Worm (Caenorhabditis elegans) whole organism, L2 larva: ENCODE measurements around the gene srh-240.

ENCODE experiments used
- C34F6.9 ChIP-seq: fragments of 150-350 bp; optimal IDR thresholded peaks from 2 replicates; lab custom pipeline; 2014; ENCODE audit warnings: missing biosample characterization, missing genetic modification characterization
- F13H6.1 ChIP-seq: sonication (generic microtip); optimal IDR thresholded peaks from 2 replicates; lab custom pipeline; 2016; ENCODE audit warnings: missing genetic modification characterization, missing compliant biosample characterization
- R02D3.7 ChIP-seq: fragments of 150-350 bp; optimal IDR thresholded peaks from 2 replicates; lab custom pipeline; 2014; ENCODE audit warnings: missing biosample characterization, missing genetic modification characterization
- ZK546.5 ChIP-seq: sonication (generic microtip); optimal IDR thresholded peaks from 2 replicates; lab custom pipeline; 2017; ENCODE audit warnings: missing biosample characterization, missing genetic modification characterization
- alr-1 ChIP-seq: fragments of 150-350 bp; optimal IDR thresholded peaks from 2 replicates; lab custom pipeline; 2014; ENCODE audit warnings: missing biosample characterization, missing genetic modification characterization
- aly-2 ChIP-seq: fragments of 150-350 bp; optimal IDR thresholded peaks from 2 replicates; lab custom pipeline; 2014; ENCODE audit warnings: missing biosample characterization, missing genetic modification characterization
- ama-1 ChIP-seq: fragments of 150-350 bp; optimal IDR thresholded peaks from 2 replicates; lab custom pipeline; 2018; ENCODE audit warnings: inconsistent platforms
- blmp-1 ChIP-seq: sonication (generic microtip); optimal IDR thresholded peaks from 2 replicates; lab custom pipeline; 2017; ENCODE audit warnings: missing genetic modification characterization, mild to moderate bottlenecking, missing compliant biosample characterization, antibody characterized with exemption, moderate library complexity; ENCODE audit not compliant: insufficient read depth
- ceh-82 ChIP-seq: fragments of 150-350 bp; optimal IDR thresholded peaks from 2 replicates; lab custom pipeline; 2014; ENCODE audit warnings: missing biosample characterization, missing genetic modification characterization
- crh-2 ChIP-seq: sonication (generic microtip); optimal IDR thresholded peaks from 2 replicates; lab custom pipeline; 2017; ENCODE audit warnings: missing biosample characterization, missing genetic modification characterization
- dmd-4 ChIP-seq: sonication (generic microtip); optimal IDR thresholded peaks from 2 replicates; lab custom pipeline; 2017; ENCODE audit warnings: missing biosample characterization, missing genetic modification characterization
- elt-1 ChIP-seq: fragments of 150-350 bp; optimal IDR thresholded peaks from 2 replicates; lab custom pipeline; 2014; ENCODE audit warnings: missing biosample characterization, missing genetic modification characterization
- elt-3 ChIP-seq: sonication (generic microtip); optimal IDR thresholded peaks from 2 replicates; lab custom pipeline; 2017; ENCODE audit warnings: missing biosample characterization, missing genetic modification characterization
- fos-1 ChIP-seq: fragments of 150-350 bp; optimal IDR thresholded peaks from 2 replicates; lab custom pipeline; 2014; ENCODE audit warnings: missing biosample characterization, missing genetic modification characterization
- gmeb-1 ChIP-seq: fragments of 150-350 bp; optimal IDR thresholded peaks from 2 replicates; lab custom pipeline; 2014; ENCODE audit warnings: missing biosample characterization, missing genetic modification characterization
- lin-39 ChIP-seq: fragments of 150-350 bp; optimal IDR thresholded peaks from 2 replicates; lab custom pipeline; 2014; ENCODE audit warnings: missing biosample characterization, missing genetic modification reagents, missing genetic modification characterization
- lsy-2 ChIP-seq, 2 experiments: fragments of 150-350 bp in 1 of 2; sonication (generic microtip) in 1 of 2; optimal IDR thresholded peaks; 2 replicates each; lab custom pipeline; 2014 to 2017; ENCODE audit warnings: missing biosample characterization in 2 of 2, missing genetic modification characterization in 2 of 2
- mab-5 ChIP-seq: fragments of 150-350 bp; optimal IDR thresholded peaks from 2 replicates; lab custom pipeline; 2014; ENCODE audit warnings: missing biosample characterization, missing genetic modification characterization
- mbf-1 ChIP-seq: sonication (generic microtip); optimal IDR thresholded peaks from 2 replicates; lab custom pipeline; 2017; ENCODE audit warnings: missing biosample characterization, missing genetic modification characterization
- mdl-1 ChIP-seq, 2 experiments: fragments of 150-350 bp in 1 of 2; sonication (generic microtip) in 1 of 2; optimal IDR thresholded peaks; 2 replicates each; lab custom pipeline; 2017; ENCODE audit warnings: missing biosample characterization in 2 of 2, missing genetic modification characterization in 2 of 2
- nhr-12 ChIP-seq: fragments of 150-350 bp; optimal IDR thresholded peaks from 2 replicates; lab custom pipeline; 2014; ENCODE audit warnings: missing biosample characterization, missing genetic modification characterization
- nhr-129 ChIP-seq: fragments of 150-350 bp; optimal IDR thresholded peaks from 2 replicates; lab custom pipeline; 2014; ENCODE audit warnings: missing biosample characterization, missing genetic modification characterization
- nhr-21 ChIP-seq: fragments of 150-350 bp; optimal IDR thresholded peaks from 2 replicates; lab custom pipeline; 2014; ENCODE audit warnings: missing biosample characterization, missing genetic modification characterization
- nhr-23 ChIP-seq: fragments of 150-350 bp; optimal IDR thresholded peaks from 2 replicates; lab custom pipeline; 2014; ENCODE audit warnings: missing biosample characterization, missing genetic modification reagents, missing genetic modification characterization
- nhr-237 ChIP-seq: fragments of 150-350 bp; optimal IDR thresholded peaks from 2 replicates; lab custom pipeline; 2014; ENCODE audit warnings: missing biosample characterization, missing genetic modification characterization
- nhr-25 ChIP-seq: fragments of 150-350 bp; sonication (generic microtip); optimal IDR thresholded peaks from 3 replicates; lab custom pipeline; 2014; ENCODE audit warnings: missing biosample characterization, missing genetic modification characterization
- peb-1 ChIP-seq: fragments of 150-350 bp; optimal IDR thresholded peaks from 2 replicates; lab custom pipeline; 2014; ENCODE audit warnings: missing biosample characterization, missing genetic modification characterization
- sem-4 ChIP-seq: fragments of 150-350 bp; optimal IDR thresholded peaks from 2 replicates; lab custom pipeline; 2014; ENCODE audit warnings: missing biosample characterization, missing genetic modification reagents, missing genetic modification characterization
- skn-1 ChIP-seq: sonication (generic microtip); optimal IDR thresholded peaks from 2 replicates; lab custom pipeline; 2017; ENCODE audit warnings: missing biosample characterization, missing genetic modification characterization
- sma-9 ChIP-seq, 2 experiments: fragments of 150-350 bp in 1 of 2; sonication (generic microtip) in 1 of 2; optimal IDR thresholded peaks; 2 replicates each; lab custom pipeline; 2014 to 2016; ENCODE audit warnings: missing genetic modification characterization in 2 of 2, mild to moderate bottlenecking in 1 of 2, missing biosample characterization in 1 of 2, missing compliant biosample characterization in 1 of 2, missing genetic modification reagents in 1 of 2, moderate library complexity in 1 of 2
- snpc-4 ChIP-seq: fragments of 150-350 bp; optimal IDR thresholded peaks from 2 replicates; lab custom pipeline; 2014; ENCODE audit warnings: missing biosample characterization, missing genetic modification characterization
- unc-55 ChIP-seq: fragments of 150-350 bp; sonication (generic microtip); optimal IDR thresholded peaks from 3 replicates; lab custom pipeline; 2014; ENCODE audit warnings: missing biosample characterization, missing genetic modification reagents, missing genetic modification characterization
- unc-62 ChIP-seq: fragments of 150-350 bp; optimal IDR thresholded peaks from 2 replicates; lab custom pipeline; 2014; ENCODE audit warnings: missing biosample characterization, missing genetic modification reagents, missing genetic modification characterization
- ztf-4 ChIP-seq: fragments of 150-350 bp; optimal IDR thresholded peaks from 2 replicates; lab custom pipeline; 2014; ENCODE audit warnings: missing biosample characterization, missing genetic modification characterization

srh-240 gene

DNA sequence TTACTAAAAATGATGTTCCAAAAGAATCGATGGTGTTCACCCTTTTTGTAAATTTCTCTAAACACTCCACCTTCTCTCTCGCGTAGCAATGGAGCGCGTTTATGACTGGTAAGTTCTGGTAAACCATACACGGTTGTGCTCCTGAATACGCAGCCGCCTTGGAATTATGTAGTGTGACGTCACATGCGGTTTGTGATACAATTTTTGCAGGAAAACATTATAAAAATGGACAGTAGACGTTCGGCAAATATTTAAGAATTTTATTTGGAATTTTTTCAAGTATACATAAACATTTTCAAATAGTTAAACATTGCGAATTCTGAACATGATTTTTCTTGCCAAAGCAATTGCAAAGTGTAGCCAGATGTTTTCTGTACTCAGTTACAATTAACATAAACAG lies 12.5 kb downstream of the srh-240 start, which contains the start of gene F37B4.10:
Gene F37B4.10 (minus strand): TSS at position 101 of the 400 bp plus-strand sequence.
- TF ChIP-seq elt-3 (tag; lab: Kevin White, UChicago) (no peak), unc-55 (GFP tag; lab: Kevin White, UChicago) (peak; percentile 32), dmd-4 (no peak)

DNA sequence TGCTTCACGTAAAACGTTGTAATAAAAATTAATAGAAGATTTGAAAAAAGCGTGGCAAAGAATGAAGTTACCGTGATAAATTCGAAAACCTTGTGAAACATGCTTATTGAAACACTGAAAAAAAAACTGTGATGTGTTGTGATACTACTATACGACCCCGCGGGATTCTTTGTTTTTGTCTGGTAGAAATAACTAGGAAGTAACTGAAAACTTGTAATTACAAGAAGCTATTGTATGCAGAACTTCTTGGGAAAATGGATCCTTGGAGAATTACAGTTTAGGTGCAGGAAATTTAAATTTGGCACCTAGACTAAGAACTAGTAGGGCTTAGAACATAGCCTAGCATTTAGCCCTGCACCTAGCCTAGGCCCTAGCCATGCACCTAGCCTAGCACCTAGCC lies 14.8 kb downstream of the srh-240 start, which contains the start of gene str-39:
Gene str-39 (minus strand): TSS at position 101 of the 400 bp plus-strand sequence.
- TF ChIP-seq ZK546.5 (tag; lab: Kevin White, UChicago): no peak
- no peak for TF ChIP-seq dmd-4
- TF ChIP-seq snpc-4 (tag; lab: Kevin White, UChicago): no peak
- no peak for TF ChIP-seq unc-55 (GFP tag; lab: Kevin White, UChicago)
- TF ChIP-seq R02D3.7 (tag; lab: Kevin White, UChicago): no peak
- TF ChIP-seq ceh-82 (tag; lab: Kevin White, UChicago): no peak
- no peak for TF ChIP-seq skn-1
- TF ChIP-seq mbf-1 (tag; lab: Kevin White, UChicago): no peak
- no peak for TF ChIP-seq nhr-237 (tag; lab: Kevin White, UChicago)

DNA sequence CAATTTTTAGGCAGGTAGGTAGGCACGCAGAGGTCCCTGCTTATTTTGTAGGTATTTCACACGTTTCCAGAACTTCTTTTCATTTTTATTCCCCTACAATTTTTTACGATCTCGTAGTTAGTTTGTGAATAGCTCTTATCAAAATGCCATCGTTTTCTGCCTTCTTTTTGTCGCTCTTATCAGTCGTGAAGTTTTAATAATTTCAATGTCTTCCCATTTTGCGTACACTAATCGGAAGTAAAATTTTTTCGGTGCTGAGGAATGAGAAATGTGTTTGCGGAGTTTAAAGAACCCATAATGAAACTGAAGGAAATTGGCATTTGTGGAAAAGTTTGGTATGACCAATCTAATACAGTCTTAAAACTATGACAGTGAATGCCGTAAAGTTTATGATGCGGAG lies 15.4 kb downstream of the srh-240 start:
- TF ChIP-seq ama-1 (lab: Kevin White, UChicago): no peak
- TF ChIP-seq fos-1 (tag; lab: Kevin White, UChicago): peak; percentile 82
- peak; percentile 31 for TF ChIP-seq gmeb-1 (tag; lab: Kevin White, UChicago)

DNA sequence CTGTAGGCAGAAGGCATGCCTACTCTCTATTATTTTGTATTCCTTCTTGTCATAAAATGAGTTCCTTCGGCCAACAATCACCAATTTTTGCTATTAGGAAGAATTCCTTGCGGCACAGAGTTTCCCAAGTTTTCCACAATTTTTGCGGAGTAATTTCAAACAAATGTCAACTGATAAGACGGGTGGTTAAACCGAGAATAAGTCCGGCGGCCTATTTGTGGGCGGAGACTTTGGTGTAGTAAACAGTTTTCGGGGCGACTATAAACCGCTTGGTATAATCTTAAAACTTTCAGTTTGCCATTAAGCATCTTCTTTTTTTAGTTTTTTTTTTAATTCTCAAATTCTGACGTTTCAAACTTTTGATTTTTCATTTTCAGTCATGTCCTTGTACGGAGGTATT lies 16.0 kb downstream of the srh-240 start, which contains the start of gene ifc-1:
Gene ifc-1 (plus strand): TSS at position 378 of the 400 bp plus-strand sequence.
- TF ChIP-seq fos-1 (tag; lab: Kevin White, UChicago): peak; percentile 34
- TF ChIP-seq crh-2 (tag; lab: Kevin White, UChicago): no peak

- TF ChIP-seq F13H6.1 (tag; lab: Kevin White, UChicago) (no peak), nhr-25 (tag; lab: Kevin White, UChicago) (no peak), sem-4 (tag; lab: Kevin White, UChicago) (no peak), mab-5 (tag; lab: Kevin White, UChicago) (no peak), peb-1 (tag; lab: Kevin White, UChicago) (no peak), lin-39 (no peak), blmp-1 (tag; lab: Kevin White, UChicago) (no peak), nhr-12 (no peak), skn-1 (no peak), alr-1 (tag; lab: Kevin White, UChicago) (no peak), mdl-1 (tag; optimal IDR thresholded peaks at IDR 0.05; lab: Kevin White, UChicago) (no peak), sma-9 (GFP tag; optimal IDR thresholded peaks at IDR 0.05; lab: Kevin White, UChicago) (no peak), sma-9 (tag; optimal IDR thresholded peaks at IDR 0.05; lab: Kevin White, UChicago) (no peak), C34F6.9 (no peak), nhr-21 (tag; lab: Kevin White, UChicago) (no peak), aly-2 (tag; lab: Kevin White, UChicago) (no peak), snpc-4 (tag; lab: Kevin White, UChicago) (no peak)
Observed at ce11 chrV:2881565-2881964, 16.6 kb downstream of the srh-240 start.

ce11 chrV:2883097-2883496 lies 18.1 kb downstream of the srh-240 start:
- TF ChIP-seq snpc-4 (tag; lab: Kevin White, UChicago): no peak
- no peak for TF ChIP-seq ztf-4
- TF ChIP-seq elt-1 (tag; lab: Kevin White, UChicago): no peak
- TF ChIP-seq peb-1 (tag; lab: Kevin White, UChicago): no peak
- TF ChIP-seq aly-2 (tag; lab: Kevin White, UChicago): no peak
- no peak for TF ChIP-seq unc-62 (GFP tag; lab: Kevin White, UChicago)
- no peak for TF ChIP-seq ceh-82 (tag; lab: Kevin White, UChicago)
- TF ChIP-seq skn-1: no peak
- no peak for TF ChIP-seq gmeb-1 (tag; lab: Kevin White, UChicago)
- no peak for TF ChIP-seq nhr-129 (tag; lab: Kevin White, UChicago)
- no peak for TF ChIP-seq nhr-23 (tag; lab: Kevin White, UChicago)
- TF ChIP-seq blmp-1 (tag; lab: Kevin White, UChicago): no peak
- no peak for TF ChIP-seq sem-4 (tag; lab: Kevin White, UChicago)
- TF ChIP-seq lsy-2 (tag; optimal IDR thresholded peaks at IDR 0.05; lab: Kevin White, UChicago): no peak
- TF ChIP-seq nhr-25 (tag; lab: Kevin White, UChicago): no peak
